Worm (Caenorhabditis elegans) whole organism, L3 larva: ENCODE data around the gene fbxa-78.
"Not testable (repeated sequence)": the region's sequence is repeated elsewhere in the genome, so short reads cannot be mapped to it uniquely, and the experiment has no call there.

Experiments
- elt-3 ChIP-seq, 3 experiments: fragments of 150-350 bp in 1 of 3; sonication (generic microtip) in 2 of 3; optimal IDR thresholded peaks; 2 replicates in 2 of 3; 4 replicates in 1 of 3; lab custom pipeline; 2014 to 2017; ENCODE audit warnings: missing biosample characterization in 3 of 3, missing genetic modification characterization in 3 of 3
- lin-39 ChIP-seq: fragments of 150-350 bp; optimal IDR thresholded peaks from 2 replicates; lab custom pipeline; 2018; ENCODE audit warnings: missing biosample characterization, missing genetic modification reagents, missing genetic modification characterization
- nfya-1 ChIP-seq: sonication (generic microtip); optimal IDR thresholded peaks from 2 replicates; lab custom pipeline; 2017; ENCODE audit warnings: missing genetic modification characterization, mild to moderate bottlenecking, missing compliant biosample characterization, antibody characterized with exemption, moderate library complexity; ENCODE audit not compliant: insufficient read depth
- pqm-1 ChIP-seq: fragments of 150-350 bp; optimal IDR thresholded peaks from 2 replicates; lab custom pipeline; 2017; ENCODE audit warnings: missing biosample characterization, missing genetic modification characterization, inconsistent platforms

ce11 chrIII:1266799-1267198 lies 8.5 kb upstream of the fbxa-78 start, which contains the start of gene fbxa-151:
- TF ChIP-seq elt-3 (tag; optimal IDR thresholded peaks at IDR 0.05; lab: Kevin White, UChicago); pqm-1; lin-39 (tag; lab: Kevin White, UChicago); nfya-1 (tag; lab: Kevin White, UChicago): not testable (repeated sequence)
